Fruit fly (Drosophila melanogaster) whole organism, embryonic: Measurements from ENCODE around the gene CG42512.

ENCODE experiments used
- CG18476 ChIP-seq: fragments of 200-800 bp; sonication (Bioruptor generic); optimal IDR thresholded peaks from 2 replicates; lab custom pipeline; 2016; ENCODE audit warnings: missing biosample characterization, mild to moderate bottlenecking, missing genetic modification characterization
- CG2889 ChIP-seq: fragments of 200-800 bp; sonication (Bioruptor generic); IDR thresholded peaks from 3 replicates; pipeline ENCODE4 v1.3.6; 2022; ENCODE audit warnings: missing biosample characterization, missing genetic modification characterization
- CG33213 ChIP-seq: fragments of 200-800 bp; sonication (Bioruptor generic); optimal IDR thresholded peaks from 3 replicates; lab custom pipeline; 2016; ENCODE audit warnings: missing biosample characterization, missing genetic modification characterization
- Fer1 ChIP-seq: fragments of 200-800 bp; sonication (Bioruptor generic); optimal IDR thresholded peaks from 2 replicates; lab custom pipeline; 2017; ENCODE audit warnings: missing biosample characterization, mild to moderate bottlenecking, missing genetic modification characterization
- Optix ChIP-seq: fragments of 200-800 bp; sonication (Bioruptor generic); IDR thresholded peaks from 3 replicates; pipeline ENCODE4 v1.3.6; 2022; ENCODE audit warnings: missing biosample characterization, missing genetic modification characterization

DNA sequence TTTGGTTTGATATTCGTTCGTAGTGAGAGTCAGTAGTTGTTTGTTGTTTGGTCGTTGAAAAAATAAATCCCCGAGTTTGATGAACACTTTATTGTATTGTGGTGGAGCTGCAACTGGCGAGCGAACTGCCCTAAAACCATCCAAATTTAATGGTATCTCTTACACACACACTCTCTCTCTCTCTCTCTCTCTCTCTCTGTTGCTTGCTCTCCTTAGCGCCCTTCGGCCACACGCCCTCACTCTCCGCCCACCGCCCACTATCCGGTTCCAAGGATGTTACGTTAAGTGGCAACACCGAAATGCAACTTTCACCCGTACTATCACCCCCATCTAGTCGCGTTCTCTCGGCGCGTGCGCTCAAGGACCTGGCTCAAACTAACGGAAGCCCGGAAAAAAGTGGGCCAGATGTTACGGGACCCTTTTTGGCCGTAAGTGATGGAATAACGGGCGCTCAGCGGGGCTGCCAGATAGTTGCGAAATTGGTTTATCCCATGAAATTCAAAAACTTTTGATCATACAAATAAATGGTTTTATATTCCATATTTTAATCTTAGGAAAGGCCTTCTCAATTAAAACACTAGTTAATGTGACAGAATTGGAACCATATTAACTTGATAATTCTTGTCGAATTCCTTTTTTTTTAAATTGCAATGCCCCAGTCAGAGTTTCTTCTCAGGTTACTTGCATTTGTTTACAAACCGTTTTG is 36.4 kb downstream of the CG42512 start:
- TF ChIP-seq CG18476 (GFP tag; lab: Kevin White, UChicago): no peak
- TF ChIP-seq CG33213 (GFP tag; lab: Kevin White, UChicago): no peak
- no peak for TF ChIP-seq Optix (GFP tag; lab: Robert Waterston, UW)
- TF ChIP-seq Fer1 (GFP tag; lab: Kevin White, UChicago): peak; percentile 33
- no peak for TF ChIP-seq CG2889 (GFP tag; lab: Robert Waterston, UW)
